Fruit fly (Drosophila melanogaster): ENCODE data around the gene Mgstl.

- TF ChIP-seq ovo (GFP tag; optimal IDR thresholded peaks at IDR 0.05) (no peak), CG14711 (tag; optimal IDR thresholded peaks at IDR 0.05) (no peak), kay (GFP tag; ENCODE audit: borderline replicate concordance) (peak; percentile 17), bab1 (GFP tag; optimal IDR thresholded peaks at IDR 0.05) (no peak), Mnt (GFP tag; optimal IDR thresholded peaks at IDR 0.05) (no peak), pad (GFP tag; optimal IDR thresholded peaks at IDR 0.05) (no peak), CG7045 (GFP tag; optimal IDR thresholded peaks at IDR 0.05) (no peak), Crg-1 (GFP tag; optimal IDR thresholded peaks at IDR 0.05) (no peak), cic (GFP tag; optimal IDR thresholded peaks at IDR 0.05) (no peak), CG7101 (tag; optimal IDR thresholded peaks at IDR 0.05) (no peak), Clk (GFP tag; optimal IDR thresholded peaks at IDR 0.05) (no peak)
Measured at dm6 chrX:21058437-21058836, 16.5 kb downstream of the Mgstl start.
